Fruit fly (Drosophila melanogaster) whole organism, adult: ENCODE data around the gene Tgt.

Source experiments
- CG11617 ChIP-seq: fragments of 200-800 bp; sonication (Bioruptor generic); optimal IDR thresholded peaks from 2 replicates; lab custom pipeline; 2017; ENCODE audit warnings: mild to moderate bottlenecking, missing biosample characterization, missing genetic modification reagents, missing genetic modification characterization
- CG12768 ChIP-seq: fragments of 200-800 bp; sonication (Bioruptor generic); optimal IDR thresholded peaks from 2 replicates; lab custom pipeline; 2017; ENCODE audit warnings: missing biosample characterization, missing genetic modification characterization, mild to moderate bottlenecking, moderate library complexity, missing genetic modification reagents
- CG33017 ChIP-seq: fragments of 200-800 bp; sonication (Bioruptor generic); optimal IDR thresholded peaks from 2 replicates; lab custom pipeline; 2018; ENCODE audit warnings: missing biosample characterization, mild to moderate bottlenecking, missing genetic modification characterization, moderate library complexity
- Hr96 ChIP-seq: fragments of 200-800 bp; sonication (Bioruptor generic); optimal IDR thresholded peaks from 2 replicates; lab custom pipeline; 2016; ENCODE audit warnings: missing biosample characterization, missing genetic modification characterization
- Mnt ChIP-seq: fragments of 200-800 bp; sonication (Bioruptor generic); optimal IDR thresholded peaks from 2 replicates; lab custom pipeline; 2016; ENCODE audit warnings: missing biosample characterization, mild to moderate bottlenecking, missing genetic modification characterization
- bab1 ChIP-seq: fragments of 200-800 bp; sonication (Bioruptor generic); optimal IDR thresholded peaks from 3 replicates; lab custom pipeline; 2019; ENCODE audit warnings: missing biosample characterization, mild to moderate bottlenecking, missing genetic modification characterization, moderate library complexity
- cnc ChIP-seq, 2 experiments: fragments of >200 bp; optimal IDR thresholded peaks; 2 replicates each; lab custom pipeline; 2017
- kay ChIP-seq: fragments of 200-800 bp; sonication (Bioruptor generic); peaks from one replicate; lab custom pipeline; 2016; ENCODE audit warnings: missing biosample characterization, missing genetic modification characterization, borderline replicate concordance
- ovo ChIP-seq: fragments of 200-800 bp; sonication (Bioruptor generic); optimal IDR thresholded peaks from 2 replicates; lab custom pipeline; 2016; ENCODE audit warnings: missing biosample characterization, missing genetic modification characterization
- pad ChIP-seq: fragments of 200-800 bp; sonication (Bioruptor generic); optimal IDR thresholded peaks from 3 replicates; lab custom pipeline; 2017; ENCODE audit warnings: missing biosample characterization, missing genetic modification characterization, mild to moderate bottlenecking, moderate library complexity, missing genetic modification reagents
- toe ChIP-seq: fragments of 200-800 bp; sonication (Bioruptor generic); optimal IDR thresholded peaks from 2 replicates; lab custom pipeline; 2016; ENCODE audit warnings: missing biosample characterization, missing genetic modification characterization

- TF ChIP-seq cnc (optimal IDR thresholded peaks at IDR 0.05; lab: Kevin White, UChicago) (no peak), CG11617 (GFP tag; lab: Kevin White, UChicago) (no peak), CG33017 (tag; lab: Kevin White, UChicago) (no peak), pad (no peak), Mnt (GFP tag; lab: Kevin White, UChicago) (no peak), CG12768 (no peak), Hr96 (GFP tag; lab: Kevin White, UChicago) (no peak), bab1 (GFP tag; lab: Kevin White, UChicago) (no peak), kay (no peak), ovo (GFP tag; lab: Kevin White, UChicago) (no peak), toe (GFP tag; lab: Kevin White, UChicago) (no peak)
Measured at dm6 chr2L:1211528-1211927, 27.7 kb downstream of the Tgt start.
